Worm (Caenorhabditis elegans): ENCODE measurements around the gene K07E3.9.

Gene K07E3.9

DNA sequence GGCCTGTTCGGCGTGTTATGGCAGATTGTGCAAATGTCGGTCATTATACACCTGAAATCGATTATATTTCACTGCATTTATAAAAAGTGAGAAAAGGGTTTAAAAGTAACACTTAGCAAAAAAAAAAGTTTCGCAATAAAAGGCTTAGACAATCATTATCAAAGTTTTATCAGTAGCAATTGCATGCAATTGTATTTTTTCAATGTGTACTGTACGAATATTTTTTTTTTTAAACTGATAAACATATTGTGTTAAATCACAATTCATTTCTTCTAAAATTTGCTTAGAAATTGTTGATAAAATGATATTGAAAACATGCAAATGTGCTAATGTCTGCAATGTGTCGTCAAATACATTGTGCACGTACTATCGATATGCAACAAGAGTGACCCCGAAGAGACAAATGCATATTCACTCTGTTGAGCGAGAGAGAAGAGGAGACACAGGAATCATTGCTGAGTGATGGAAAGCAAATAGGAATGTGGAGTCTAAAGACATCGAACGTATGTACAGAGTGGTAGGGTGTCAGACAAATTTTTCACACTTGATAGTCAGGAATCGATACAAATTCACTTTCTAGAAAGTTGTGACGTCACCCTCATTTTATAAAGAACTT is 28.4 kb downstream of the K07E3.9 start, which contains the start of gene C02B8.6 (continued):
- peak; percentile 47 for TF ChIP-seq T20F7.1 (GFP tag; optimal IDR thresholded peaks at IDR 0.05)
- no peak for TF ChIP-seq nhr-237 (tag; optimal IDR thresholded peaks at IDR 0.05)
- TF ChIP-seq duxl-1 (tag; optimal IDR thresholded peaks at IDR 0.05; ENCODE audit: poor library complexity): peak; percentile 11
- TF ChIP-seq unc-62 (GFP tag; optimal IDR thresholded peaks at IDR 0.05 in 1 of 2): peak in 1 of 2 experiments; percentile 93
- no peak for TF ChIP-seq unc-62 (tag; optimal IDR thresholded peaks at IDR 0.05)
- peak; percentile 56 for TF ChIP-seq pqm-1 (tag; optimal IDR thresholded peaks at IDR 0.05)
- 0 out of 2 replicates have a peak, but pooled peaks have one; percentile 58 for TF ChIP-seq nhr-41 (GFP tag; IDR thresholded peaks at IDR 0.05)

DNA sequence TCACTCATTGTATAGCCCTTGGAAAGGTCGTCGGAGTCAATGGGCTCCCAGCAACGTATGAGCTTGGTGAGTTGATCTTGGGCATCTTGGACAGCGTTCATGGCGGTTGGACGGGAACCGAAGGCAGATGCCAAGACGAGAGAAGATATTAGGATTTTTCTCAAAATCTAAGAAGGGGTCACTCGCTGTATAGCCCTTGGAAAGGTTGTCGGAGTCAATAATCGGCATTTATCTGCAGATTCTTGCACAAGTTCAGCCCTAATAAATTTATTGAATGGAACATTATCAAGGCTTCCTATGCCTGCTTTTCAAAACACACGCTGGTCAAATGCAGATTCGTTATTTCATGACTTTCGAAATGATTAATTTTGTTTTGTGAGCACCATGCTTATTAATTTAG is 29.8 kb downstream of the K07E3.9 start, which contains the start of gene C02B8.7:
C02B8.7 (minus strand) TSS at position 101 of the 400 bp plus-strand sequence.
- TF ChIP-seq ztf-11 (tag; optimal IDR thresholded peaks at IDR 0.05): no peak
- TF ChIP-seq dmd-6 (GFP tag; IDR thresholded peaks at IDR 0.05): no peak
- TF ChIP-seq pqm-1 (tag; optimal IDR thresholded peaks at IDR 0.05): no peak
- TF ChIP-seq ceh-82 (tag; optimal IDR thresholded peaks at IDR 0.05): no peak
- TF ChIP-seq zag-1 (tag; optimal IDR thresholded peaks at IDR 0.05): no peak
- no peak for TF ChIP-seq mep-1 (tag; optimal IDR thresholded peaks at IDR 0.05)
- TF ChIP-seq ZK546.5 (tag; optimal IDR thresholded peaks at IDR 0.05): no peak
- no peak for TF ChIP-seq nhr-77 (tag; optimal IDR thresholded peaks at IDR 0.05)
- no peak for TF ChIP-seq dve-1 (tag; optimal IDR thresholded peaks at IDR 0.05; ENCODE audit: insufficient read depth)
- TF ChIP-seq daf-12 (tag; optimal IDR thresholded peaks at IDR 0.05): no peak
- TF ChIP-seq unc-130 (GFP tag; optimal IDR thresholded peaks at IDR 0.05): no peak
- no peak for TF ChIP-seq lin-29 (GFP tag; IDR thresholded peaks at IDR 0.05)
- TF ChIP-seq ztf-7 (tag; optimal IDR thresholded peaks at IDR 0.05): no peak
- TF ChIP-seq rbr-2 (tag; optimal IDR thresholded peaks at IDR 0.05): no peak
- TF ChIP-seq ctbp-1 (GFP tag; IDR thresholded peaks at IDR 0.05): no peak
- no peak for TF ChIP-seq spr-1 (tag; optimal IDR thresholded peaks at IDR 0.05)

DNA sequence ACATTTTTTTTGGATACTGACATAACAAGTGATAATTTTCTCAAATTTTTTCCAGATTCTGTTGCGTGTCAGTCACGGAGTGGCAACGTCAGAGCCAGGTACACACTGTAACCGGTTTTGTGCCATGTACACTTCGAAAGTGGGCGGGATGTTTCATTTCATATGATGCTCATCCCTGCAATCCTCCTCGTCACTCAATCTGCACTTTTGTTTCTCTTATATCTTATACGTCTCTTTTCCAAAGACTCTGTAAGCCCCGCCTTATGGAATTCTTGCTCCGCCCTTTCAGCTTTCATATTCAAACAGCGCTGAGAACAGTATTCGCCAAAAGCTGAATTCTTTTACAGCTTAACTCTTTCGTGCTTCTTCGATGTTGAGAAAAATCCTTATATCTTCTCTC is 31.1 kb downstream of the K07E3.9 start, which contains the start of gene C02B8.3:
C02B8.3 (plus strand) TSS at position 301 of the 400 bp plus-strand sequence.
- TF ChIP-seq arid-1 (GFP tag; conservative IDR thresholded peaks at IDR 0.05): no peak
- TF ChIP-seq fos-1 (tag; optimal IDR thresholded peaks at IDR 0.05): no peak
- TF ChIP-seq ztf-11 (tag; optimal IDR thresholded peaks at IDR 0.05): no peak
- no peak for TF ChIP-seq lin-38 (GFP tag; IDR thresholded peaks at IDR 0.05)
- no peak for TF ChIP-seq mep-1 (tag; optimal IDR thresholded peaks at IDR 0.05)

DNA sequence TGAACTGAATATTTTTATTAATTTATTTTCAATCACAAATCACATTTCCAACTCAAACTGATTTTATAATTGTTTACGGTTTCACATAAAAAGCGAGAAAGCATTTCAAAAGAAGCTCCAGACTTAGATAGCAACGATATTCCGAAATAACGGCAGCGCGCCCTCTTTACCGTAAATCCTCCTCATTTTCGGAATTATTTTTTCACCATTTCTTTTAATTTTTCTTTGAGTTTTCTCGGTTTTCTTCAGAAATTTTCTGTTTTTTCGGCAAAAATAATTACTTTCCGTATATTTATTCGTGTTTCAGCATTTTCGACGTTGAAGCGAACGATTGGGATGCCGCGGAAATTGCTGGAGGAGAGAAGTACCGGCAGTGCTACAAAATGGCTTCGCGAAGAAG is 39.4 kb downstream of the K07E3.9 start, which contains the start of gene C02B8.1:
C02B8.1 (plus strand) TSS at position 301 of the 400 bp plus-strand sequence.
- TF ChIP-seq D1046.2 (GFP tag; IDR thresholded peaks at IDR 0.05) (no peak), zfp-3 (GFP tag; conservative IDR thresholded peaks at IDR 0.05) (no peak), Y5F2A.4 (GFP tag; optimal IDR thresholded peaks at IDR 0.05) (no peak), Y48G9A.11 (GFP tag; IDR thresholded peaks at IDR 0.05) (0 out of 2 replicates have a peak, but pooled peaks have one; percentile 16), Y105C5A.15 (GFP tag; IDR thresholded peaks at IDR 0.05) (no peak), nhr-10 (tag; optimal IDR thresholded peaks at IDR 0.05) (no peak), nhr-102 (tag; optimal IDR thresholded peaks at IDR 0.05) (no peak), madf-9 (GFP tag; conservative IDR thresholded peaks at IDR 0.05) (no peak), zfp-2 (tag; optimal IDR thresholded peaks at IDR 0.05) (no peak)

DNA sequence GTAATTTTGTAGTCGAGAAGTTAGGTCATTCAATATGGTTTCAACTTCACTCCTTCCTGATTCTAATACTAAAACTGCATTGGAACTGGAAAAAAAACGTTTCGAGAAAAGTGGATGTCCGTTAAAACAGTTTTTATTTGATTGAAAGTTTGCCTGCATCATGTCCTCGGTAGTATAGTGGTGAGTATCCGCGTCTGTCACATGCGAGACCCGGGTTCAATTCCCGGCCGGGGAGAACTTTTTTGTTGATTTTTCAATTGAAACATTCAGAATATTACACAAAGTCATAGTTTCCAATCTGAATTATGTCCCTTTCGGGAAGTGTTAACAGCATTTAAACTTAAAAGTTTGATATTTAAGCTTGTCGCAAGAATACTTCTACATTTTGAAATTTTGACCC is 41.0 kb downstream of the K07E3.9 start:
- TF ChIP-seq Y48G9A.11 (GFP tag; IDR thresholded peaks at IDR 0.05) (peak; percentile 44; the same call in 1 of the 2 replicates), madf-9 (GFP tag; conservative IDR thresholded peaks at IDR 0.05) (0 out of 2 replicates have a peak, but pooled peaks have one; percentile 15), aha-1 (tag) (no peak), ceh-62 (tag; optimal IDR thresholded peaks at IDR 0.05) (no peak), pha-4 (GFP tag; IDR thresholded peaks at IDR 0.05) (peak; percentile 23; the same call in 1 of the 2 replicates), pha-4 (tag; optimal IDR thresholded peaks at IDR 0.05) (no peak), ctbp-1 (GFP tag; IDR thresholded peaks at IDR 0.05) (no peak), aly-2 (tag; optimal IDR thresholded peaks at IDR 0.05) (no peak), nhr-11 (tag; optimal IDR thresholded peaks at IDR 0.05) (no peak), mep-1 (tag; optimal IDR thresholded peaks at IDR 0.05) (no peak), set-16 (GFP tag; IDR thresholded peaks at IDR 0.05) (no peak), sdz-12 (GFP tag; optimal IDR thresholded peaks at IDR 0.05) (no peak), nhr-28 (tag; optimal IDR thresholded peaks at IDR 0.05) (no peak), lin-1 (GFP tag; IDR thresholded peaks at IDR 0.05) (no peak), egl-27 (tag; optimal IDR thresholded peaks at IDR 0.05) (no peak), snpc-1.2 (GFP tag; IDR thresholded peaks at IDR 0.05) (peak; percentile 74)
